Worm (Caenorhabditis elegans) whole organism, late embryonic: ENCODE results near the gene str-118.

Experiments used
- ama-1 ChIP-seq: fragments of 150-350 bp; optimal IDR thresholded peaks from 2 replicates; lab custom pipeline; 2014
- eyg-1 ChIP-seq: sonication (generic microtip); optimal IDR thresholded peaks from 2 replicates; lab custom pipeline; 2016; ENCODE audit warnings: missing genotype, missing genetic modification characterization, missing compliant biosample characterization
- hlh-15 ChIP-seq: sonication (generic microtip); optimal IDR thresholded peaks from 2 replicates; lab custom pipeline; 2016; ENCODE audit warnings: missing genetic modification characterization, missing compliant biosample characterization
- pha-4 ChIP-seq: fragments of 150-350 bp; optimal IDR thresholded peaks from 2 replicates; lab custom pipeline; 2018; ENCODE audit warnings: missing biosample characterization, missing genetic modification reagents, missing genetic modification characterization
- pqm-1 ChIP-seq: sonication (generic microtip); optimal IDR thresholded peaks from 2 replicates; lab custom pipeline; 2016; ENCODE audit warnings: missing genetic modification characterization, missing compliant biosample characterization
- unc-3 ChIP-seq, 2 experiments: fragments of 200-800 bp in 1 of 2; sonication (Bioruptor generic) in 1 of 2; sonication (generic microtip) in 1 of 2; conservative IDR thresholded peaks in 1 of 2; optimal IDR thresholded peaks in 1 of 2; 2 replicates each; pipeline versions ENCODE4 v1.3.6 to Lab custom; 2016 to 2022; ENCODE audit warnings: missing compliant biosample characterization in 2 of 2, missing genetic modification characterization in 2 of 2, missing genetic modification reagents in 1 of 2
- unc-42 ChIP-seq: sonication (generic microtip); optimal IDR thresholded peaks from 2 replicates; lab custom pipeline; 2016; ENCODE audit warnings: missing genotype, missing genetic modification characterization, missing compliant biosample characterization
- ztf-16 ChIP-seq: sonication (generic microtip); optimal IDR thresholded peaks from 2 replicates; lab custom pipeline; 2017; ENCODE audit warnings: missing genetic modification characterization, missing compliant biosample characterization

DNA sequence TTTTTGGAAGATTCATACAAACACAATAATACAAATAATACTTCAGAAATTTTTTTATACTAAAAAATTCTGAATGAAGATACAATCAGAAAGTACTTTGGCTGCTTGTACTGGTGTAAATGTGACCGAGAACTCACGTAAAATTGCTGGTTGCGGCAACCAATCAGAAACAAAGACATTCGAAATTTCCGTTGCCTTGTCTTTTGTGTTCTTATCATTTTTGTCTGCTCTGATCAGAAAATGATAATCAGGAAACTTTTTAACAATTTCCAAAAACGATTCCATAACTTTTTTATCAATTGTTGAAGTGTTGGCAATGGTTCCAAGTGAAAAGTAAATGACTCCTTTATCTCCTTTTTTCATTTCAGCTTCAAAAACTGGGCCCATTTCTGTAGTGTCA is 45.0 kb downstream of the str-118 start:
- TF ChIP-seq ama-1 (no peak), unc-42 (tag; lab: Kevin White, UChicago) (no peak), pha-4 (no peak), eyg-1 (tag; lab: Kevin White, UChicago) (no peak), pqm-1 (no peak), hlh-15 (tag; lab: Kevin White, UChicago) (no peak), unc-3 (GFP tag; conservative IDR thresholded peaks at IDR 0.05; lab: Robert Waterston, UW) (no peak), unc-3 (tag; optimal IDR thresholded peaks at IDR 0.05; lab: Kevin White, UChicago) (no peak), ztf-16 (no peak)
